Fruit fly (Drosophila melanogaster): ENCODE measurements around the gene TotE.
A peak's percentile ranks its signal among the peaks of the same experiment; 100 is the strongest.

DNA sequence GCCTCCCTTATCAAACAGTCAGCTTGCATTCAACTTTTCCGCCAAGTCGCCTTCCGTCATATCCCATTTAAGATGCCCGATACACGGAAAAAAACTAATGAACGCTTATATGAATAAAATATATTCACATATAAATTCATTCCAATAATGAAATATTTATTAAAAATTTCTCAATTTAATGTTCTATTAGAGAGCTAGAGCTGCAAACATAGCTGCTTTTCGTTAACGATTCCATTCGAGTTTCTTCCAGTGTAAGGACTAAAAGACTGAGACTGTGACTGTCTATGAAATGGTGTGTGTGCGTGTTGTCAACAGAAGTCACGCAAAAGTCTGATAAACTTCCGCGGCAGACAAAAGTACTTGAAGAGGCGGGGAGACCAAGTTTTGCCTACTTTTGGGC is 16.8 kb upstream of the TotE start:
- no peak for TF ChIP-seq Sox14 (GFP tag; optimal IDR thresholded peaks at IDR 0.05)
- peak; percentile 0 for TF ChIP-seq Sox102F (GFP tag; optimal IDR thresholded peaks at IDR 0.05)
- no peak for TF ChIP-seq Ets21C (GFP tag; optimal IDR thresholded peaks at IDR 0.05)
